Worm (Caenorhabditis elegans) whole organism, L2 larva: ENCODE data around the gene aagr-1.

ENCODE experiments used
- crh-2 ChIP-seq: sonication (generic microtip); optimal IDR thresholded peaks from 2 replicates; lab custom pipeline; 2017; ENCODE audit warnings: missing biosample characterization, missing genetic modification characterization
- ztf-4 ChIP-seq: fragments of 150-350 bp; optimal IDR thresholded peaks from 2 replicates; lab custom pipeline; 2014; ENCODE audit warnings: missing biosample characterization, missing genetic modification characterization

DNA sequence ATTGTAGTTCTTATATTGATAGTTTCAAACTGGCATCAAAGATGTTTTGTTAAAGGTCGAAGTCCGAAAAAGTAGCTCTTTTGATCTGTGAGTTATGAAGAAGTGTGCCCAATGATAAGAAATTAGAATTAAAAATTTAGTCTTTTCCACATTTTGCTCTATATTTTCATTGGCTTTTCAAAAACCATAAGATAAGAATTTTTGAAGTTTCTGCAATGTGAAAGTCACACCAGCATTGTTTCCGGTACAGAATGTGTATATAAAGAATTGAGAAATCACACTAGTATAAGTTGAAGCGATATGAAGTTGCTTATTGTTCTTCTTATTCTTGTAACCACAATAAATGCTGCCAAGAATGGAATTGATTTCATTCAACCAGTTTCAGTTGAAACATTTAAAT lies 33.8 kb upstream of the aagr-1 start, which contains the start of gene lys-10:
- no peak for TF ChIP-seq crh-2 (tag; lab: Kevin White, UChicago)
- TF ChIP-seq ztf-4 (tag; lab: Kevin White, UChicago) = no peak
